Fruit fly (Drosophila melanogaster) whole organism, embryonic: Measurements from ENCODE around the gene sti.

Experiments
- Ada2b ChIP-seq: fragments of 200-800 bp; sonication (Bioruptor generic); IDR thresholded peaks from 2 replicates; pipeline ENCODE4 v1.3.6; 2022; ENCODE audit warnings: missing biosample characterization, missing genetic modification characterization
- Blimp-1 ChIP-seq: fragments of 200-800 bp; sonication (Bioruptor generic); optimal IDR thresholded peaks from 3 replicates; lab custom pipeline; 2018; ENCODE audit warnings: missing biosample characterization, missing genetic modification characterization, mild to moderate bottlenecking, moderate library complexity, missing genetic modification reagents
- C15 ChIP-seq: fragments of 200-800 bp; sonication (Bioruptor generic); IDR thresholded peaks from 3 replicates; pipeline ENCODE4 v1.3.6; 2022; ENCODE audit warnings: missing biosample characterization, missing genetic modification characterization
- CG10267 ChIP-seq: fragments of 200-800 bp; sonication (Bioruptor generic); optimal IDR thresholded peaks from 2 replicates; lab custom pipeline; 2018; ENCODE audit warnings: missing biosample characterization, mild to moderate bottlenecking, missing genetic modification characterization, moderate library complexity
- CG11247 ChIP-seq: fragments of 200-800 bp; sonication (Bioruptor generic); IDR thresholded peaks from 2 replicates; pipeline ENCODE4 v1.3.6; 2022; ENCODE audit warnings: missing biosample characterization, missing genetic modification characterization
- CG12155 ChIP-seq: fragments of 200-800 bp; sonication (Bioruptor generic); optimal IDR thresholded peaks from 3 replicates; lab custom pipeline; 2016; ENCODE audit warnings: missing biosample characterization, missing genetic modification characterization
- CG14965 ChIP-seq: fragments of 200-800 bp; sonication (Bioruptor generic); optimal IDR thresholded peaks from 2 replicates; lab custom pipeline; 2016; ENCODE audit warnings: missing biosample characterization, missing genetic modification characterization, borderline replicate concordance
- CG17612 ChIP-seq: fragments of 200-800 bp; sonication (Bioruptor generic); IDR thresholded peaks from 2 replicates; pipeline ENCODE4 v1.3.6; 2022; ENCODE audit warnings: missing biosample characterization, missing genetic modification characterization
- CG1792 ChIP-seq: fragments of 200-800 bp; sonication (Bioruptor generic); optimal IDR thresholded peaks from 2 replicates; lab custom pipeline; 2016; ENCODE audit warnings: missing biosample characterization, missing genetic modification characterization
- CG18476 ChIP-seq: fragments of 200-800 bp; sonication (Bioruptor generic); optimal IDR thresholded peaks from 2 replicates; lab custom pipeline; 2016; ENCODE audit warnings: missing biosample characterization, mild to moderate bottlenecking, missing genetic modification characterization
- CG2202 ChIP-seq: fragments of 200-800 bp; sonication (Bioruptor generic); optimal IDR thresholded peaks from 2 replicates; lab custom pipeline; 2018; ENCODE audit warnings: missing biosample characterization, mild to moderate bottlenecking, missing genetic modification characterization
- CG31388 ChIP-seq: fragments of 200-800 bp; sonication (Bioruptor generic); optimal IDR thresholded peaks from 2 replicates; lab custom pipeline; 2016; ENCODE audit warnings: missing biosample characterization, missing genetic modification characterization
- CG4617 ChIP-seq: fragments of 200-800 bp; sonication (Bioruptor generic); optimal IDR thresholded peaks from 3 replicates; lab custom pipeline; 2016; ENCODE audit warnings: missing biosample characterization, missing genetic modification characterization, borderline replicate concordance
- CG5953 ChIP-seq: fragments of 200-800 bp; sonication (Bioruptor generic); IDR thresholded peaks from 2 replicates; pipeline ENCODE4 v1.3.6; 2022; ENCODE audit warnings: missing biosample characterization, missing genetic modification characterization
- CG6175 ChIP-seq: fragments of 200-800 bp; sonication (Bioruptor generic); IDR thresholded peaks from 3 replicates; pipeline ENCODE4 v1.3.6; 2022; ENCODE audit warnings: missing biosample characterization, missing genetic modification characterization
- CG6272 ChIP-seq: fragments of 200-800 bp; sonication (Bioruptor generic); IDR thresholded peaks from 2 replicates; pipeline ENCODE4 v1.3.6; 2022; ENCODE audit warnings: missing biosample characterization, missing genetic modification characterization
- CG7839 ChIP-seq: fragments of 200-800 bp; sonication (Bioruptor generic); optimal IDR thresholded peaks from 3 replicates; lab custom pipeline; 2018; ENCODE audit warnings: missing biosample characterization, mild to moderate bottlenecking, missing genetic modification characterization, moderate library complexity
- CG7963 ChIP-seq: fragments of 200-800 bp; sonication (Bioruptor generic); IDR thresholded peaks from 3 replicates; pipeline ENCODE4 v1.3.6; 2022; ENCODE audit warnings: missing biosample characterization, missing genetic modification characterization; ENCODE audit not compliant: partially characterized antibody
- CG8924 ChIP-seq: fragments of 200-800 bp; optimal IDR thresholded peaks from 3 replicates; lab custom pipeline; 2019; ENCODE audit warnings: missing biosample characterization, mild to moderate bottlenecking, missing genetic modification characterization, moderate library complexity
- D19A ChIP-seq: fragments of 200-800 bp; optimal IDR thresholded peaks from 3 replicates; lab custom pipeline; 2019; ENCODE audit warnings: missing biosample characterization, mild to moderate bottlenecking, missing genetic modification characterization, moderate library complexity
- Deaf1 ChIP-seq: fragments of 200-800 bp; optimal IDR thresholded peaks from 3 replicates; lab custom pipeline; 2019; ENCODE audit warnings: missing biosample characterization, mild to moderate bottlenecking, missing genetic modification characterization, moderate library complexity
- Dek ChIP-seq: fragments of 200-800 bp; sonication (Bioruptor generic); optimal IDR thresholded peaks from 3 replicates; lab custom pipeline; 2019; ENCODE audit warnings: missing biosample characterization, mild to moderate bottlenecking, missing genetic modification characterization, moderate library complexity
- E2f1 ChIP-seq: fragments of 200-800 bp; sonication (Bioruptor generic); IDR thresholded peaks from 2 replicates; pipeline ENCODE4 v1.3.6; 2022; ENCODE audit warnings: missing biosample characterization, missing genetic modification characterization
- Fer2 ChIP-seq: fragments of 200-800 bp; sonication (Bioruptor generic); optimal IDR thresholded peaks from 2 replicates; lab custom pipeline; 2018; ENCODE audit warnings: missing biosample characterization, mild to moderate bottlenecking, missing genetic modification characterization, moderate library complexity
- HLHmδ ChIP-seq: fragments of 200-800 bp; sonication (Bioruptor generic); optimal IDR thresholded peaks from 2 replicates; lab custom pipeline; 2018; ENCODE audit warnings: missing biosample characterization, mild to moderate bottlenecking, missing genetic modification characterization, moderate library complexity
- Kr ChIP-seq: fragments of 200-800 bp; sonication (Bioruptor generic); optimal IDR thresholded peaks from 2 replicates; lab custom pipeline; 2017; ENCODE audit warnings: missing biosample characterization, mild to moderate bottlenecking, missing genetic modification characterization
- Lpt ChIP-seq: fragments of >200 bp; optimal IDR thresholded peaks from 2 replicates; lab custom pipeline; 2018; ENCODE audit warnings: missing biosample characterization, missing genetic modification characterization
- Meics ChIP-seq: fragments of 200-800 bp; sonication (Bioruptor generic); optimal IDR thresholded peaks from 2 replicates; lab custom pipeline; 2017; ENCODE audit warnings: missing biosample characterization, mild to moderate bottlenecking, missing genetic modification characterization
- Mes4 ChIP-seq: fragments of 200-800 bp; sonication (Bioruptor generic); optimal IDR thresholded peaks from 2 replicates; lab custom pipeline; 2016; ENCODE audit warnings: missing biosample characterization, missing genetic modification characterization
- Oaz ChIP-seq: fragments of 200-800 bp; sonication (Bioruptor generic); IDR thresholded peaks from 2 replicates; pipeline ENCODE4 v1.3.6; 2022; ENCODE audit warnings: missing biosample characterization, missing genetic modification characterization
- PHDP ChIP-seq: fragments of 200-800 bp; sonication (Bioruptor generic); optimal IDR thresholded peaks from 3 replicates; lab custom pipeline; 2018; ENCODE audit warnings: missing biosample characterization, mild to moderate bottlenecking, missing genetic modification characterization, moderate library complexity
- Pdp1 ChIP-seq, 2 experiments: fragments of 200-800 bp; sonication (Bioruptor generic); optimal IDR thresholded peaks; 3 replicates each; lab custom pipeline; 2016; ENCODE audit warnings: missing biosample characterization in 2 of 2, missing genetic modification characterization in 2 of 2, mild to moderate bottlenecking in 1 of 2, moderate library complexity in 1 of 2
- Rx ChIP-seq: fragments of 200-800 bp; sonication (Bioruptor generic); IDR thresholded peaks from 2 replicates; pipeline ENCODE4 v1.3.6; 2022; ENCODE audit warnings: missing biosample characterization, missing genetic modification characterization
- az2 ChIP-seq: fragments of 200-800 bp; sonication (Bioruptor generic); optimal IDR thresholded peaks from 3 replicates; lab custom pipeline; 2016; ENCODE audit warnings: missing biosample characterization, missing genetic modification characterization
- bowl ChIP-seq: fragments of 200-800 bp; sonication (Bioruptor generic); IDR thresholded peaks from 2 replicates; pipeline ENCODE4 v1.3.6; 2022; ENCODE audit warnings: missing biosample characterization, missing genetic modification characterization
- bsh ChIP-seq, 2 experiments: fragments of 200-800 bp; sonication (Bioruptor generic); optimal IDR thresholded peaks; 2 replicates each; lab custom pipeline; 2017 to 2018; ENCODE audit warnings: mild to moderate bottlenecking in 2 of 2, missing biosample characterization in 2 of 2, missing genetic modification characterization in 2 of 2, moderate library complexity in 1 of 2
- chinmo ChIP-seq: fragments of 200-800 bp; sonication (Bioruptor generic); IDR thresholded peaks from 4 replicates; pipeline ENCODE4 v1.3.6; 2022; ENCODE audit warnings: missing biosample characterization, missing genetic modification characterization; ENCODE audit not compliant: partially characterized antibody
- dmrt11E ChIP-seq: fragments of 200-800 bp; sonication (Bioruptor generic); optimal IDR thresholded peaks from 3 replicates; lab custom pipeline; 2018; ENCODE audit warnings: missing biosample characterization, mild to moderate bottlenecking, missing genetic modification characterization, moderate library complexity
- dmrt99B ChIP-seq: fragments of 200-800 bp; sonication (Bioruptor generic); optimal IDR thresholded peaks from 2 replicates; lab custom pipeline; 2018; ENCODE audit warnings: missing biosample characterization, mild to moderate bottlenecking, missing genetic modification characterization, moderate library complexity
- dpn ChIP-seq, 2 experiments: fragments of 200-800 bp; sonication (Bioruptor generic); optimal IDR thresholded peaks; 3 replicates each; lab custom pipeline; 2016; ENCODE audit warnings: missing biosample characterization in 2 of 2, missing genetic modification characterization in 2 of 2
- en ChIP-seq: fragments of 200-800 bp; sonication (Bioruptor generic); optimal IDR thresholded peaks from 2 replicates; lab custom pipeline; 2016; ENCODE audit warnings: missing biosample characterization, missing genetic modification characterization
- fd64A ChIP-seq: fragments of 200-800 bp; sonication (Bioruptor generic); optimal IDR thresholded peaks from 3 replicates; lab custom pipeline; 2018; ENCODE audit warnings: missing biosample characterization, mild to moderate bottlenecking, missing genetic modification characterization
- ham ChIP-seq: fragments of 200-800 bp; sonication (Bioruptor generic); IDR thresholded peaks from 2 replicates; pipeline ENCODE4 v1.3.6; 2022; ENCODE audit warnings: missing biosample characterization, missing genetic modification characterization
- ind ChIP-seq: fragments of 200-800 bp; sonication (Bioruptor generic); optimal IDR thresholded peaks from 3 replicates; lab custom pipeline; 2016; ENCODE audit warnings: missing biosample characterization, missing genetic modification characterization
- repo ChIP-seq: fragments of 200-800 bp; sonication (Bioruptor generic); optimal IDR thresholded peaks from 2 replicates; lab custom pipeline; 2016; ENCODE audit warnings: missing biosample characterization, missing genetic modification characterization
- sim ChIP-seq: fragments of 200-800 bp; sonication (Bioruptor generic); IDR thresholded peaks from 2 replicates; pipeline ENCODE4 v1.3.6; 2022; ENCODE audit warnings: missing biosample characterization, missing genetic modification characterization
- ttk ChIP-seq: fragments of 200-800 bp; sonication (Bioruptor generic); IDR thresholded peaks from 2 replicates; pipeline ENCODE4 v2.1.2; 2022; ENCODE audit warnings: missing biosample characterization, missing genetic modification characterization
- vfl ChIP-seq: fragments of 200-800 bp; sonication (Bioruptor generic); optimal IDR thresholded peaks from 2 replicates; lab custom pipeline; 2016; ENCODE audit warnings: missing biosample characterization, missing genetic modification characterization
- vvl ChIP-seq: fragments of 200-800 bp; sonication (Bioruptor generic); IDR thresholded peaks from 2 replicates; pipeline ENCODE4 v1.3.6; 2022; ENCODE audit warnings: missing biosample characterization, missing genetic modification characterization
- z ChIP-seq: fragments of 200-800 bp; sonication (Bioruptor generic); IDR thresholded peaks from 3 replicates; pipeline ENCODE4 v1.3.6; 2022; ENCODE audit warnings: missing biosample characterization, missing genetic modification characterization

sti gene

DNA sequence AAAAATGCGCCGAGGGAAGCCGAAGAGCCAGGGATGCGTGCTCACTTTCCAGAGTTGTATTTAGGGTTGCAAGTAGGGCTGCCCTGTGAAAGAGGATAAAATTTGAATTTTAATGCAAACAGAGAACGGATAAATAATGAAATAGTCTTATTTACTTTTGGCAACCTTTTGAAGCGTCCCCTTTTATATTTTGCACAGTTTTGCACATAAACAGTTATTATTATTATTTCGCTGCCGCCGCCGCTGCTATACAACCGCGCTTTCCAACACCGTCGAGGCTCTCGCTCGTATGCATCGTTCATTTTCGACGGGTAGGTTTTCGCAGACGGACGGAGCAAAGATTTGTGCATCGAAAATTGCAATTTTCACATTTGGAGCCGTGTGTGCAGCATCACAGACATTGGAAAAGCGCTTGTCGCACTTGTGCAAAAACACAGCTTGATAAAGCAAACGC lies at the start of gene sti, which contains the start of gene tral (continued):
- TF ChIP-seq dpn (GFP tag; optimal IDR thresholded peaks at IDR 0.05; lab: Kevin White, UChicago), result peak; percentile 93 to 96
- peak; percentile 84 for TF ChIP-seq PHDP (tag; lab: Kevin White, UChicago)
- peak; percentile 89 for TF ChIP-seq az2 (GFP tag; lab: Kevin White, UChicago)
- TF ChIP-seq fd64A, result peak; percentile 8
- TF ChIP-seq repo (GFP tag; lab: Kevin White, UChicago), result peak; percentile 86
- 0 out of 2 replicates have a peak, but pooled peaks have one; percentile 50 for TF ChIP-seq bowl (GFP tag; lab: Robert Waterston, UW)
- TF ChIP-seq CG11247 (GFP tag; lab: Robert Waterston, UW), result peak; percentile 83
- peak; percentile 100 for TF ChIP-seq CG12155
- TF ChIP-seq CG18476 (GFP tag; lab: Kevin White, UChicago), result peak; percentile 88
- peak; percentile 86 for TF ChIP-seq CG31388 (GFP tag; lab: Kevin White, UChicago)
- no peak; the same call in 1 of the 2 replicates for TF ChIP-seq sim
- peak; percentile 47 for TF ChIP-seq D19A (tag; lab: Kevin White, UChicago)
- TF ChIP-seq E2f1 (GFP tag; lab: Robert Waterston, UW), result peak; percentile 74
- peak; percentile 75 for TF ChIP-seq CG8924 (tag; lab: Kevin White, UChicago)
- TF ChIP-seq HLHmδ (GFP tag; lab: Kevin White, UChicago), result no peak
- 0 out of 4 replicates have a peak, but pooled peaks have one; percentile 16 for TF ChIP-seq chinmo (GFP tag; lab: Robert Waterston, UW)
- no peak for TF ChIP-seq CG7963 (GFP tag; lab: Robert Waterston, UW)
- peak; percentile 79 for TF ChIP-seq Rx (GFP tag; lab: Robert Waterston, UW)
- TF ChIP-seq Lpt (GFP tag; lab: Kevin White, UChicago), result no peak
- TF ChIP-seq vvl (GFP tag; lab: Robert Waterston, UW), result peak; percentile 92
- TF ChIP-seq Kr (GFP tag; lab: Kevin White, UChicago), result no peak
- TF ChIP-seq CG6272 (GFP tag; lab: Robert Waterston, UW), result peak; percentile 87
- peak; percentile 75 for TF ChIP-seq dmrt11E (tag; lab: Kevin White, UChicago)
- peak; percentile 23 to 76 for TF ChIP-seq bsh (GFP tag; optimal IDR thresholded peaks at IDR 0.05; lab: Kevin White, UChicago)
- TF ChIP-seq C15 (GFP tag; lab: Robert Waterston, UW), result no peak
- peak; percentile 92 for TF ChIP-seq CG4617
- TF ChIP-seq Ada2b, result peak; percentile 74
- peak; percentile 73 for TF ChIP-seq Oaz
- peak; percentile 84 for TF ChIP-seq ttk (GFP tag; lab: Robert Waterston, UW)
- TF ChIP-seq CG6175 (GFP tag; lab: Robert Waterston, UW), result peak; percentile 78
- peak; percentile 57; the same call in 1 of the 2 replicates for TF ChIP-seq CG5953 (GFP tag; lab: Robert Waterston, UW)
- peak; percentile 31 for TF ChIP-seq CG14965 (GFP tag; lab: Kevin White, UChicago)
- peak; percentile 71 for TF ChIP-seq dmrt99B (tag; lab: Kevin White, UChicago)
- TF ChIP-seq Fer2 (tag; lab: Kevin White, UChicago), result peak; percentile 89
- peak; percentile 75 for TF ChIP-seq CG7839
- no peak for TF ChIP-seq z
- TF ChIP-seq Pdp1 (GFP tag; optimal IDR thresholded peaks at IDR 0.05; lab: Kevin White, UChicago), result peak; percentile 84 to 95
- TF ChIP-seq Mes4 (GFP tag; lab: Kevin White, UChicago), result peak; percentile 86
- TF ChIP-seq ind (GFP tag; lab: Kevin White, UChicago), result peak; percentile 91
- TF ChIP-seq CG10267 (tag; lab: Kevin White, UChicago), result peak; percentile 99
- TF ChIP-seq ham (GFP tag; lab: Robert Waterston, UW), result peak; percentile 52; the same call in 1 of the 2 replicates
- peak; percentile 88 for TF ChIP-seq Meics (GFP tag; lab: Kevin White, UChicago)
- peak; percentile 57; the same call in 1 of the 2 replicates for TF ChIP-seq CG17612 (GFP tag; lab: Robert Waterston, UW)
- TF ChIP-seq Blimp-1 (GFP tag; lab: Kevin White, UChicago), result peak; percentile 76
- TF ChIP-seq en (GFP tag; lab: Kevin White, UChicago), result peak; percentile 78
- peak; percentile 83 for TF ChIP-seq Dek (tag; lab: Kevin White, UChicago)
- TF ChIP-seq vfl, result peak; percentile 93
- TF ChIP-seq CG1792 (GFP tag; lab: Kevin White, UChicago), result peak; percentile 84
- peak; percentile 76 for TF ChIP-seq Deaf1 (tag; lab: Kevin White, UChicago)
- peak; percentile 72 for TF ChIP-seq CG2202 (tag; lab: Kevin White, UChicago)
